Worm (Caenorhabditis elegans) whole organism, midembryonic: Measurements from ENCODE around the gene C50C3.5.

Experiments used
- T22C8.4 ChIP-seq: fragments of 200-800 bp; sonication (Bioruptor generic); IDR thresholded peaks from 2 replicates; pipeline ENCODE4 v1.3.6; 2022; ENCODE audit warnings: missing genetic modification characterization, missing compliant biosample characterization
- cog-1 ChIP-seq: sonication (generic microtip); optimal IDR thresholded peaks from 2 replicates; lab custom pipeline; 2016; ENCODE audit warnings: missing genetic modification characterization, missing compliant biosample characterization
- flt-1 ChIP-seq: fragments of 200-800 bp; sonication (Bioruptor generic); IDR thresholded peaks from 2 replicates; pipeline ENCODE4 v1.3.6; 2022; ENCODE audit warnings: missing genetic modification characterization, missing compliant biosample characterization
- klf-2 ChIP-seq: fragments of 200-800 bp; sonication (Bioruptor generic); conservative IDR thresholded peaks from 2 replicates; pipeline ENCODE4 v1.3.6; 2022; ENCODE audit warnings: missing genetic modification reagents, missing genetic modification characterization, missing compliant biosample characterization
- med-1 ChIP-seq: sonication (generic microtip); optimal IDR thresholded peaks from 2 replicates; lab custom pipeline; 2017; ENCODE audit warnings: missing genetic modification characterization, mild to moderate bottlenecking, missing compliant biosample characterization, antibody characterized with exemption, missing genetic modification reagents; ENCODE audit not compliant: insufficient read depth
- ref-1 ChIP-seq: fragments of 200-800 bp; sonication (Bioruptor generic); conservative IDR thresholded peaks from 2 replicates; pipeline ENCODE4 v1.3.6; 2022; ENCODE audit warnings: missing genetic modification reagents, missing genetic modification characterization, missing compliant biosample characterization
- tab-1 ChIP-seq: fragments of 200-800 bp; sonication (Bioruptor generic); IDR thresholded peaks from 2 replicates; pipeline ENCODE4 v1.3.6; 2022; ENCODE audit warnings: missing genetic modification characterization, missing compliant biosample characterization
- ztf-23 ChIP-seq: fragments of 200-800 bp; sonication (Bioruptor generic); IDR thresholded peaks from 2 replicates; pipeline ENCODE4 v1.3.6; 2022; ENCODE audit warnings: missing genetic modification reagents, missing genetic modification characterization, missing compliant biosample characterization
- ztf-29 ChIP-seq: fragments of 200-800 bp; sonication (Bioruptor generic); IDR thresholded peaks from 2 replicates; pipeline ENCODE4 v1.3.6; 2022; ENCODE audit warnings: missing genetic modification reagents, missing genetic modification characterization, missing compliant biosample characterization

C50C3.5 gene

ce11 chrIII:8178924-8179323 lies at the start of gene C50C3.5:
C50C3.5 (plus strand) TSS chrIII:8179224.
- TF ChIP-seq cog-1 (no peak), med-1 (no peak), klf-2 (GFP tag; lab: Robert Waterston, UW) (no peak), flt-1 (no peak)

- TF ChIP-seq med-1 = no peak
Measured at ce11 chrIII:8130177-8130902, 48.7 kb upstream of the C50C3.5 start, which contains the start of the genes rpl-21 and C14B9.10. rpl-21 (minus strand) TSS chrIII:8130227. C14B9.10 (plus strand) TSS chrIII:8130852.

- TF ChIP-seq flt-1 = no peak
Measured at ce11 chrIII:8132496-8132895, 46.5 kb upstream of the C50C3.5 start.

- TF ChIP-seq ztf-29 (GFP tag; lab: Robert Waterston, UW) = no peak
- no peak for TF ChIP-seq ref-1 (GFP tag; lab: Robert Waterston, UW)
- no peak for TF ChIP-seq med-1
- TF ChIP-seq klf-2 (GFP tag; lab: Robert Waterston, UW) = no peak
- TF ChIP-seq flt-1 = no peak
- TF ChIP-seq tab-1 (GFP tag; lab: Robert Waterston, UW) = no peak
- TF ChIP-seq ztf-23 (GFP tag; lab: Robert Waterston, UW) = no peak
Measured at ce11 chrIII:8133346-8133745, 45.7 kb upstream of the C50C3.5 start, which contains the start of gene C14B9.2. C14B9.2 (plus strand) TSS chrIII:8133665.

ce11 chrIII:8136517-8137099 lies 42.4 kb upstream of the C50C3.5 start:
- TF ChIP-seq ztf-23 (GFP tag; lab: Robert Waterston, UW) = no peak
- TF ChIP-seq med-1 = no peak
- TF ChIP-seq ref-1 (GFP tag; lab: Robert Waterston, UW) = no peak
- TF ChIP-seq cog-1 = no peak
- no peak for TF ChIP-seq flt-1
- no peak for TF ChIP-seq T22C8.4 (GFP tag; lab: Robert Waterston, UW)
- no peak for TF ChIP-seq klf-2 (GFP tag; lab: Robert Waterston, UW)
- no peak for TF ChIP-seq tab-1 (GFP tag; lab: Robert Waterston, UW)
- TF ChIP-seq ztf-29 (GFP tag; lab: Robert Waterston, UW) = no peak

- TF ChIP-seq klf-2 (GFP tag; lab: Robert Waterston, UW) (no peak), ztf-29 (GFP tag; lab: Robert Waterston, UW) (no peak), flt-1 (no peak), ref-1 (GFP tag; lab: Robert Waterston, UW) (no peak), med-1 (no peak), ztf-23 (GFP tag; lab: Robert Waterston, UW) (no peak), tab-1 (GFP tag; lab: Robert Waterston, UW) (no peak), T22C8.4 (GFP tag; lab: Robert Waterston, UW) (no peak), cog-1 (no peak)
Measured at ce11 chrIII:8137777-8138176, 41.2 kb upstream of the C50C3.5 start, which contains the start of gene hsp-12.2. hsp-12.2 (plus strand) TSS chrIII:8138077.

ce11 chrIII:8142217-8142616 lies 36.8 kb upstream of the C50C3.5 start:
- TF ChIP-seq ztf-23 (GFP tag; lab: Robert Waterston, UW) = no peak
- TF ChIP-seq ref-1 (GFP tag; lab: Robert Waterston, UW) = no peak
- TF ChIP-seq klf-2 (GFP tag; lab: Robert Waterston, UW) = no peak
- no peak for TF ChIP-seq T22C8.4 (GFP tag; lab: Robert Waterston, UW)
- TF ChIP-seq tab-1 (GFP tag; lab: Robert Waterston, UW) = no peak
- no peak for TF ChIP-seq flt-1
- TF ChIP-seq med-1 = no peak

ce11 chrIII:8144574-8145065 lies 34.4 kb upstream of the C50C3.5 start, which contains the start of the genes C14B9.8 and mrpl-18:
C14B9.8 (minus strand) TSS chrIII:8144629.
mrpl-18 (plus strand) TSS chrIII:8145015.
- TF ChIP-seq ztf-23 (GFP tag; lab: Robert Waterston, UW) (peak; percentile 72; the same call in 1 of the 2 replicates), tab-1 (GFP tag; lab: Robert Waterston, UW) (no peak), ztf-29 (GFP tag; lab: Robert Waterston, UW) (no peak), cog-1 (no peak), flt-1 (peak; percentile 81), ref-1 (GFP tag; lab: Robert Waterston, UW) (no peak)

- TF ChIP-seq ref-1 (GFP tag; lab: Robert Waterston, UW) (no peak), ztf-29 (GFP tag; lab: Robert Waterston, UW) (no peak), ztf-23 (GFP tag; lab: Robert Waterston, UW) (no peak), cog-1 (no peak), T22C8.4 (GFP tag; lab: Robert Waterston, UW) (no peak), klf-2 (GFP tag; lab: Robert Waterston, UW) (no peak), flt-1 (no peak), tab-1 (GFP tag; lab: Robert Waterston, UW) (no peak)
Measured at ce11 chrIII:8145971-8146370, 33.1 kb upstream of the C50C3.5 start.

- TF ChIP-seq tab-1 (GFP tag; lab: Robert Waterston, UW) = no peak
- TF ChIP-seq ref-1 (GFP tag; lab: Robert Waterston, UW) = no peak
- no peak for TF ChIP-seq klf-2 (GFP tag; lab: Robert Waterston, UW)
Measured at ce11 chrIII:8148751-8149150, 30.3 kb upstream of the C50C3.5 start, which contains the start of gene D2007.2. D2007.2 (plus strand) TSS chrIII:8148963.
